Worm (Caenorhabditis elegans): Measurements from ENCODE around the gene sas-7.

- no peak for TF ChIP-seq W03F9.2 (tag; optimal IDR thresholded peaks at IDR 0.05)
- no peak for TF ChIP-seq him-1 (tag; optimal IDR thresholded peaks at IDR 0.05)
Observed at ce11 chrIII:10305295-10305694, 15.5 kb upstream of the sas-7 start.
